Fruit fly (Drosophila melanogaster) whole organism, embryonic: Measurements from ENCODE around the gene CG9733.

Source experiments
- BEAF-32 ChIP-seq: fragments of 200-800 bp; sonication (Bioruptor generic); optimal IDR thresholded peaks from 3 replicates; lab custom pipeline; 2017; ENCODE audit warnings: missing biosample characterization, missing genetic modification characterization, mild to moderate bottlenecking, moderate library complexity, missing genetic modification reagents
- Bgb ChIP-seq: fragments of 200-800 bp; sonication (Bioruptor generic); IDR thresholded peaks from 2 replicates; pipeline ENCODE4 v1.3.6; 2022; ENCODE audit warnings: missing biosample characterization, missing genetic modification characterization; ENCODE audit not compliant: partially characterized antibody
- CG10147 ChIP-seq: fragments of 200-800 bp; sonication (Bioruptor generic); optimal IDR thresholded peaks from 2 replicates; lab custom pipeline; 2019; ENCODE audit warnings: missing biosample characterization, mild to moderate bottlenecking, missing genetic modification characterization, moderate library complexity
- CG10209 ChIP-seq: fragments of 200-800 bp; sonication (Bioruptor generic); optimal IDR thresholded peaks from 3 replicates; lab custom pipeline; 2017; ENCODE audit warnings: missing biosample characterization, mild to moderate bottlenecking, missing genetic modification characterization, missing genetic modification reagents
- CG10654 ChIP-seq: fragments of 200-800 bp; sonication (Bioruptor generic); optimal IDR thresholded peaks from 2 replicates; lab custom pipeline; 2016; ENCODE audit warnings: missing biosample characterization, missing genetic modification characterization
- CG11093 ChIP-seq: fragments of 200-800 bp; sonication (Bioruptor generic); IDR thresholded peaks from 3 replicates; pipeline ENCODE4 v1.3.6; 2022; ENCODE audit warnings: missing biosample characterization, missing genetic modification characterization
- CG11456 ChIP-seq: fragments of 200-800 bp; sonication (Bioruptor generic); IDR thresholded peaks from 3 replicates; pipeline ENCODE4 v1.3.6; 2022; ENCODE audit warnings: missing biosample characterization, missing genetic modification characterization
- CG12219 ChIP-seq: fragments of 200-800 bp; sonication (Bioruptor generic); optimal IDR thresholded peaks from 3 replicates; lab custom pipeline; 2018; ENCODE audit warnings: missing biosample characterization, mild to moderate bottlenecking, missing genetic modification characterization
- CG12659 ChIP-seq: fragments of 200-800 bp; sonication (Bioruptor generic); optimal IDR thresholded peaks from 3 replicates; lab custom pipeline; 2017; ENCODE audit warnings: mild to moderate bottlenecking, missing biosample characterization, missing genetic modification reagents, missing genetic modification characterization
- CG13894 ChIP-seq: fragments of 200-800 bp; sonication (Bioruptor generic); optimal IDR thresholded peaks from 3 replicates; lab custom pipeline; 2018; ENCODE audit warnings: missing biosample characterization, mild to moderate bottlenecking, missing genetic modification characterization, moderate library complexity
- CG14710 ChIP-seq: fragments of 200-800 bp; sonication (Bioruptor generic); optimal IDR thresholded peaks from 3 replicates; lab custom pipeline; 2019; ENCODE audit warnings: missing biosample characterization, mild to moderate bottlenecking, missing genetic modification characterization, moderate library complexity
- CG15011 ChIP-seq: fragments of 200-800 bp; sonication (Bioruptor generic); optimal IDR thresholded peaks from 3 replicates; lab custom pipeline; 2018; ENCODE audit warnings: missing biosample characterization, mild to moderate bottlenecking, missing genetic modification characterization
- CG15601 ChIP-seq: fragments of 200-800 bp; sonication (Bioruptor generic); optimal IDR thresholded peaks from 3 replicates; lab custom pipeline; 2019; ENCODE audit warnings: missing biosample characterization, mild to moderate bottlenecking, missing genetic modification characterization, moderate library complexity
- CG15696 ChIP-seq: fragments of 200-800 bp; sonication (Bioruptor generic); optimal IDR thresholded peaks from 2 replicates; lab custom pipeline; 2019; ENCODE audit warnings: missing biosample characterization, mild to moderate bottlenecking, missing genetic modification characterization, moderate library complexity
- CG1602 ChIP-seq: fragments of 200-800 bp; sonication (Bioruptor generic); optimal IDR thresholded peaks from 3 replicates; lab custom pipeline; 2016; ENCODE audit warnings: missing biosample characterization, missing genetic modification characterization
- CG17912 ChIP-seq: fragments of 200-800 bp; sonication (Bioruptor generic); optimal IDR thresholded peaks from 2 replicates; lab custom pipeline; 2018; ENCODE audit warnings: missing biosample characterization, mild to moderate bottlenecking, missing genetic modification characterization
- CG18262 ChIP-seq: fragments of 200-800 bp; optimal IDR thresholded peaks from 3 replicates; lab custom pipeline; 2019; ENCODE audit warnings: missing biosample characterization, mild to moderate bottlenecking, missing genetic modification characterization, moderate library complexity
- CG4707 ChIP-seq: fragments of 200-800 bp; sonication (Bioruptor generic); optimal IDR thresholded peaks from 2 replicates; lab custom pipeline; 2018; ENCODE audit warnings: missing biosample characterization, mild to moderate bottlenecking, missing genetic modification characterization, moderate library complexity
- CG6689 ChIP-seq: fragments of 200-800 bp; sonication (Bioruptor generic); IDR thresholded peaks from 2 replicates; pipeline ENCODE4 v1.3.6; 2022; ENCODE audit warnings: missing biosample characterization, missing genetic modification characterization
- CG7963 ChIP-seq: fragments of 200-800 bp; sonication (Bioruptor generic); IDR thresholded peaks from 3 replicates; pipeline ENCODE4 v1.3.6; 2022; ENCODE audit warnings: missing biosample characterization, missing genetic modification characterization; ENCODE audit not compliant: partially characterized antibody
- CG8478 ChIP-seq: fragments of >200 bp; optimal IDR thresholded peaks from 2 replicates; lab custom pipeline; 2018
- D ChIP-seq, 2 experiments: fragments of 200-800 bp in 1 of 2; fragments of >200 bp in 1 of 2; sonication (Bioruptor generic) in 1 of 2; optimal IDR thresholded peaks; 2 replicates in 1 of 2; 3 replicates in 1 of 2; lab custom pipeline; 2017; ENCODE audit warnings: mild to moderate bottlenecking in 1 of 2, missing biosample characterization in 1 of 2, missing genetic modification characterization in 1 of 2, missing genetic modification reagents in 1 of 2
- Deaf1 ChIP-seq: fragments of 200-800 bp; optimal IDR thresholded peaks from 3 replicates; lab custom pipeline; 2019; ENCODE audit warnings: missing biosample characterization, mild to moderate bottlenecking, missing genetic modification characterization, moderate library complexity
- Fer1 ChIP-seq: fragments of 200-800 bp; sonication (Bioruptor generic); optimal IDR thresholded peaks from 2 replicates; lab custom pipeline; 2017; ENCODE audit warnings: missing biosample characterization, mild to moderate bottlenecking, missing genetic modification characterization
- Gsc ChIP-seq: fragments of 200-800 bp; sonication (Bioruptor generic); IDR thresholded peaks from 2 replicates; pipeline ENCODE4 v1.3.6; 2022; ENCODE audit warnings: missing biosample characterization, missing genetic modification characterization
- HHEX ChIP-seq: fragments of 200-800 bp; sonication (Bioruptor generic); optimal IDR thresholded peaks from 3 replicates; lab custom pipeline; 2017; ENCODE audit warnings: missing biosample characterization, mild to moderate bottlenecking, missing genetic modification characterization, missing genetic modification reagents
- Optix ChIP-seq: fragments of 200-800 bp; sonication (Bioruptor generic); IDR thresholded peaks from 3 replicates; pipeline ENCODE4 v1.3.6; 2022; ENCODE audit warnings: missing biosample characterization, missing genetic modification characterization
- Rfx ChIP-seq: fragments of 200-800 bp; sonication (Bioruptor generic); IDR thresholded peaks from 2 replicates; pipeline ENCODE4 v1.3.6; 2022; ENCODE audit warnings: missing biosample characterization, missing genetic modification characterization
- Xbp1 ChIP-seq: fragments of 200-800 bp; sonication (Bioruptor generic); optimal IDR thresholded peaks from 3 replicates; lab custom pipeline; 2016; ENCODE audit warnings: missing biosample characterization, mild to moderate bottlenecking, missing genetic modification characterization
- aop ChIP-seq: fragments of 200-800 bp; sonication (Bioruptor generic); IDR thresholded peaks from 2 replicates; pipeline ENCODE4 v1.3.6; 2022; ENCODE audit warnings: missing biosample characterization, missing genetic modification characterization
- ap ChIP-seq: fragments of 200-800 bp; sonication (Bioruptor generic); IDR thresholded peaks from 2 replicates; pipeline ENCODE4 v1.3.6; 2022; ENCODE audit warnings: missing biosample characterization, missing genetic modification characterization
- bcd ChIP-seq: fragments of 200-800 bp; sonication (Bioruptor generic); optimal IDR thresholded peaks from 2 replicates; lab custom pipeline; 2017; ENCODE audit warnings: missing biosample characterization, mild to moderate bottlenecking, missing genetic modification characterization
- caup ChIP-seq: fragments of 200-800 bp; sonication (Bioruptor generic); optimal IDR thresholded peaks from 3 replicates; lab custom pipeline; 2017; ENCODE audit warnings: missing biosample characterization, mild to moderate bottlenecking, missing genetic modification characterization, moderate library complexity; ENCODE audit not compliant: severe bottlenecking
- chm ChIP-seq: fragments of 200-800 bp; sonication (Bioruptor generic); IDR thresholded peaks from 2 replicates; pipeline ENCODE4 v1.3.6; 2022; ENCODE audit warnings: missing biosample characterization, missing genetic modification characterization
- chn ChIP-seq: fragments of 200-800 bp; sonication (Bioruptor generic); optimal IDR thresholded peaks from 2 replicates; lab custom pipeline; 2016; ENCODE audit warnings: missing biosample characterization, missing genetic modification characterization
- gcm ChIP-seq: fragments of 200-800 bp; sonication (Bioruptor generic); optimal IDR thresholded peaks from 2 replicates; lab custom pipeline; 2019; ENCODE audit warnings: missing biosample characterization, mild to moderate bottlenecking, missing genetic modification characterization, moderate library complexity
- h ChIP-seq: fragments of >200 bp; optimal IDR thresholded peaks from 2 replicates; lab custom pipeline; 2017
- jumu ChIP-seq: fragments of 200-800 bp; sonication (Bioruptor generic); optimal IDR thresholded peaks from 3 replicates; lab custom pipeline; 2016; ENCODE audit warnings: missing biosample characterization, missing genetic modification characterization
- kay ChIP-seq: fragments of 200-800 bp; sonication (Bioruptor generic); optimal IDR thresholded peaks from 2 replicates; lab custom pipeline; 2016; ENCODE audit warnings: missing biosample characterization, missing genetic modification characterization
- kni ChIP-seq: fragments of 200-800 bp; sonication (Bioruptor generic); optimal IDR thresholded peaks from 3 replicates; lab custom pipeline; 2017; ENCODE audit warnings: mild to moderate bottlenecking, missing biosample characterization, missing genetic modification reagents, missing genetic modification characterization
- lbe ChIP-seq: fragments of 200-800 bp; sonication (Bioruptor generic); optimal IDR thresholded peaks from 2 replicates; lab custom pipeline; 2016; ENCODE audit warnings: missing biosample characterization, mild to moderate bottlenecking, missing genetic modification characterization
- lmd ChIP-seq: fragments of 200-800 bp; sonication (Bioruptor generic); IDR thresholded peaks from 2 replicates; pipeline ENCODE4 v1.3.6; 2022; ENCODE audit warnings: missing biosample characterization, missing genetic modification characterization
- oc ChIP-seq: fragments of 200-800 bp; sonication (Bioruptor generic); optimal IDR thresholded peaks from 2 replicates; lab custom pipeline; 2018; ENCODE audit warnings: missing biosample characterization, mild to moderate bottlenecking, missing genetic modification characterization, moderate library complexity
- phol ChIP-seq: fragments of 200-800 bp; sonication (Bioruptor generic); optimal IDR thresholded peaks from 3 replicates; lab custom pipeline; 2018; ENCODE audit warnings: missing biosample characterization, mild to moderate bottlenecking, missing genetic modification characterization, moderate library complexity
- prd ChIP-seq, 3 experiments: fragments of >200 bp in 2 of 3; fragments of 200-800 bp in 1 of 3; sonication (Bioruptor generic) in 1 of 3; optimal IDR thresholded peaks in 2 of 3; IDR thresholded peaks in 1 of 3; 2 replicates in 2 of 3; 3 replicates in 1 of 3; pipeline versions ENCODE4 v1.3.6 to Lab custom; 2017 to 2022; ENCODE audit warnings: missing biosample characterization in 1 of 3, missing genetic modification characterization in 1 of 3
- pum ChIP-seq: fragments of 200-800 bp; sonication (Bioruptor generic); optimal IDR thresholded peaks from 2 replicates; lab custom pipeline; 2016; ENCODE audit warnings: missing biosample characterization, missing genetic modification characterization
- sob ChIP-seq: fragments of 200-800 bp; sonication (Bioruptor generic); IDR thresholded peaks from 2 replicates; pipeline ENCODE4 v1.3.6; 2022; ENCODE audit warnings: missing biosample characterization, missing genetic modification characterization
- tll ChIP-seq, 2 experiments: fragments of 200-800 bp in 1 of 2; fragments of >200 bp in 1 of 2; sonication (Bioruptor generic) in 1 of 2; optimal IDR thresholded peaks; 2 replicates each; lab custom pipeline; 2017 to 2019; ENCODE audit warnings: missing biosample characterization in 2 of 2, missing genetic modification characterization in 2 of 2, mild to moderate bottlenecking in 1 of 2, moderate library complexity in 1 of 2
- ttk ChIP-seq: fragments of 200-800 bp; sonication (Bioruptor generic); IDR thresholded peaks from 2 replicates; pipeline ENCODE4 v2.1.2; 2022; ENCODE audit warnings: missing biosample characterization, missing genetic modification characterization

CG9733 gene

DNA sequence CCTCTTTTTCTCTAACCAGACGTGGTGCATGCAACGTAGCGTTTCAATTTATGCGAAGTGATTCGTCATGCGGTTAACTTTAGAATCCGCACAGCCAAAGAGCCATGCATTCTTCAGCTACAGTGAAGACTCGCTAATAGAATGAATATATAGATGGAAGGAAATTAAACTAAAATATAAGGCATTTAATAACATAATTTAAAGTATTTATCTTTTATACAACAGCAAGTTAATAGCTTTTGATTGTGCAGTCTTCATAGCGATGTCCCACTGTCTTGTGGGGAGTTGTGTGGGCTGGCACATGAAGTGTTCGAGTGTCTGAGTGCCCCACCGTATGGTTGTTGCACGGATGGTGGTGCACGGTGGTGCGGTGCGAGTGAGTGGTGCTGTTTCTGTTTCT is 18.9 kb upstream of the CG9733 start (continued):
- no peak for TF ChIP-seq BEAF-32
- TF ChIP-seq CG15011 (GFP tag; lab: Kevin White, UChicago) = no peak
- TF ChIP-seq CG18262 (tag; lab: Kevin White, UChicago) = peak; percentile 68
- TF ChIP-seq caup = no peak
- TF ChIP-seq CG11456 = no peak
- TF ChIP-seq CG15696 (tag; lab: Kevin White, UChicago) = no peak
- 0 out of 2 replicates have a peak, but pooled peaks have one; percentile 39 for TF ChIP-seq ap
- no peak for TF ChIP-seq kay (GFP tag; lab: Kevin White, UChicago)
- peak; percentile 70; the same call in 1 of the 2 replicates for TF ChIP-seq sob (GFP tag; lab: Robert Waterston, UW)
- no peak for TF ChIP-seq CG10147 (GFP tag; lab: Kevin White, UChicago)
- TF ChIP-seq lbe (GFP tag; lab: Kevin White, UChicago) = peak; percentile 86
- no peak for TF ChIP-seq CG8478
- TF ChIP-seq CG10209 = peak; percentile 42
- TF ChIP-seq h = no peak
- peak; percentile 49 for TF ChIP-seq chm
- no peak for TF ChIP-seq Bgb (GFP tag; lab: Robert Waterston, UW)
- peak; percentile 60 for TF ChIP-seq CG15601 (tag; lab: Kevin White, UChicago)
- peak; percentile 16 for TF ChIP-seq pum (GFP tag; lab: Kevin White, UChicago)
- no peak for TF ChIP-seq Rfx (GFP tag; lab: Robert Waterston, UW)
- peak; percentile 69; the same call in 1 of the 2 replicates for TF ChIP-seq ttk (GFP tag; lab: Robert Waterston, UW)
- TF ChIP-seq Gsc (GFP tag; lab: Robert Waterston, UW) = peak; percentile 58
- peak; percentile 53 for TF ChIP-seq CG12219
- no peak for TF ChIP-seq Deaf1
- no peak for TF ChIP-seq kni (GFP tag; lab: Kevin White, UChicago)
- TF ChIP-seq CG4707 (GFP tag; lab: Kevin White, UChicago) = peak; percentile 28
- no peak for TF ChIP-seq D (optimal IDR thresholded peaks at IDR 0.05; lab: Kevin White, UChicago)
- peak; percentile 6 for TF ChIP-seq D (GFP tag; optimal IDR thresholded peaks at IDR 0.05; lab: Kevin White, UChicago)
- no peak for TF ChIP-seq tll (GFP tag; optimal IDR thresholded peaks at IDR 0.05; lab: Kevin White, UChicago)
- TF ChIP-seq Xbp1 (GFP tag; lab: Kevin White, UChicago) = peak; percentile 65
- peak; percentile 71 for TF ChIP-seq Optix (GFP tag; lab: Robert Waterston, UW)
- TF ChIP-seq phol = peak; percentile 62
- TF ChIP-seq aop (GFP tag; lab: Robert Waterston, UW) = no peak
- TF ChIP-seq CG14710 = peak; percentile 36
- TF ChIP-seq Fer1 (GFP tag; lab: Kevin White, UChicago) = no peak
- peak; percentile 39 for TF ChIP-seq chn (GFP tag; lab: Kevin White, UChicago)
- TF ChIP-seq CG13894 = no peak
- no peak for TF ChIP-seq jumu
- peak; percentile 14 for TF ChIP-seq CG12659 (GFP tag; lab: Kevin White, UChicago)
- TF ChIP-seq CG10654 = peak; percentile 14
- peak; percentile 32 for TF ChIP-seq gcm (GFP tag; lab: Kevin White, UChicago)
- TF ChIP-seq CG6689 (GFP tag; lab: Robert Waterston, UW) = peak; percentile 61
- TF ChIP-seq HHEX = peak; percentile 1
- no peak for TF ChIP-seq CG17912 (GFP tag; lab: Kevin White, UChicago)
- TF ChIP-seq CG1602 (GFP tag; lab: Kevin White, UChicago) = peak; percentile 48
- TF ChIP-seq oc (tag; lab: Kevin White, UChicago) = peak; percentile 72
- no peak for TF ChIP-seq prd (optimal IDR thresholded peaks at IDR 0.05; lab: Kevin White, UChicago)
- TF ChIP-seq prd (GFP tag; IDR thresholded peaks at IDR 0.05; lab: Robert Waterston, UW) = peak; percentile 83
- no peak for TF ChIP-seq CG7963 (GFP tag; lab: Robert Waterston, UW)
- peak; percentile 43 for TF ChIP-seq bcd
- peak; percentile 58 for TF ChIP-seq lmd (GFP tag; lab: Robert Waterston, UW)
- peak; percentile 67; the same call in 1 of the 3 replicates for TF ChIP-seq CG11093 (GFP tag; lab: Robert Waterston, UW)
